Fruit fly (Drosophila melanogaster) whole organism, embryonic: ENCODE data around the gene Duox.

ENCODE experiments used
- Atf-2 ChIP-seq: fragments of 200-800 bp; sonication (Bioruptor generic); optimal IDR thresholded peaks from 2 replicates; lab custom pipeline; 2016; ENCODE audit warnings: missing biosample characterization, missing genetic modification characterization
- CG10147 ChIP-seq: fragments of 200-800 bp; sonication (Bioruptor generic); optimal IDR thresholded peaks from 2 replicates; lab custom pipeline; 2019; ENCODE audit warnings: missing biosample characterization, mild to moderate bottlenecking, missing genetic modification characterization, moderate library complexity
- CG11456 ChIP-seq: fragments of 200-800 bp; sonication (Bioruptor generic); IDR thresholded peaks from 3 replicates; pipeline ENCODE4 v1.3.6; 2022; ENCODE audit warnings: missing biosample characterization, missing genetic modification characterization
- CG11560 ChIP-seq: fragments of 200-800 bp; sonication (Bioruptor generic); IDR thresholded peaks from 3 replicates; pipeline ENCODE4 v1.3.6; 2022; ENCODE audit warnings: missing biosample characterization, missing genetic modification characterization
- CG12155 ChIP-seq: fragments of 200-800 bp; sonication (Bioruptor generic); optimal IDR thresholded peaks from 3 replicates; lab custom pipeline; 2016; ENCODE audit warnings: missing biosample characterization, missing genetic modification characterization
- CG12219 ChIP-seq: fragments of 200-800 bp; sonication (Bioruptor generic); optimal IDR thresholded peaks from 3 replicates; lab custom pipeline; 2018; ENCODE audit warnings: missing biosample characterization, mild to moderate bottlenecking, missing genetic modification characterization
- CG16779 ChIP-seq: fragments of 200-800 bp; sonication (Bioruptor generic); IDR thresholded peaks from 2 replicates; pipeline ENCODE4 v1.3.6; 2022; ENCODE audit warnings: missing biosample characterization, missing genetic modification characterization
- CG17361 ChIP-seq: fragments of 200-800 bp; sonication (Bioruptor generic); IDR thresholded peaks from 3 replicates; pipeline ENCODE4 v1.3.6; 2022; ENCODE audit warnings: missing biosample characterization, missing genetic modification characterization
- CG17385 ChIP-seq: fragments of 200-800 bp; sonication (Bioruptor generic); optimal IDR thresholded peaks from 3 replicates; lab custom pipeline; 2018; ENCODE audit warnings: missing biosample characterization, mild to moderate bottlenecking, missing genetic modification characterization
- CG17568 ChIP-seq: fragments of 200-800 bp; sonication (Bioruptor generic); optimal IDR thresholded peaks from 2 replicates; lab custom pipeline; 2018; ENCODE audit warnings: missing biosample characterization, mild to moderate bottlenecking, missing genetic modification characterization, moderate library complexity
- CG17802 ChIP-seq: fragments of 200-800 bp; sonication (Bioruptor generic); optimal IDR thresholded peaks from 2 replicates; lab custom pipeline; 2018; ENCODE audit warnings: missing biosample characterization, mild to moderate bottlenecking, missing genetic modification characterization, moderate library complexity
- CG17829 ChIP-seq: fragments of 200-800 bp; optimal IDR thresholded peaks from 2 replicates; lab custom pipeline; 2019; ENCODE audit warnings: missing biosample characterization, mild to moderate bottlenecking, missing genetic modification characterization, moderate library complexity
- CG31224 ChIP-seq: fragments of 200-800 bp; sonication (Bioruptor generic); IDR thresholded peaks from 2 replicates; pipeline ENCODE4 v1.3.6; 2022; ENCODE audit warnings: missing biosample characterization, missing genetic modification characterization
- CG4282 ChIP-seq: fragments of 200-800 bp; sonication (Bioruptor generic); optimal IDR thresholded peaks from 2 replicates; lab custom pipeline; 2016; ENCODE audit warnings: missing biosample characterization, missing genetic modification characterization
- CG4404 ChIP-seq: fragments of 200-800 bp; sonication (Bioruptor generic); IDR thresholded peaks from 2 replicates; pipeline ENCODE4 v1.3.6; 2022; ENCODE audit warnings: missing biosample characterization, missing genetic modification characterization
- CG4820 ChIP-seq: fragments of 200-800 bp; sonication (Bioruptor generic); optimal IDR thresholded peaks from 3 replicates; lab custom pipeline; 2016; ENCODE audit warnings: missing biosample characterization, missing genetic modification characterization
- CG5953 ChIP-seq: fragments of 200-800 bp; sonication (Bioruptor generic); IDR thresholded peaks from 2 replicates; pipeline ENCODE4 v1.3.6; 2022; ENCODE audit warnings: missing biosample characterization, missing genetic modification characterization
- CG6272 ChIP-seq: fragments of 200-800 bp; sonication (Bioruptor generic); IDR thresholded peaks from 2 replicates; pipeline ENCODE4 v1.3.6; 2022; ENCODE audit warnings: missing biosample characterization, missing genetic modification characterization
- CG7357 ChIP-seq: fragments of 200-800 bp; sonication (Bioruptor generic); IDR thresholded peaks from 3 replicates; pipeline ENCODE4 v1.3.6; 2022; ENCODE audit warnings: missing biosample characterization, missing genetic modification characterization
- CG7839 ChIP-seq: fragments of 200-800 bp; sonication (Bioruptor generic); optimal IDR thresholded peaks from 3 replicates; lab custom pipeline; 2018; ENCODE audit warnings: missing biosample characterization, mild to moderate bottlenecking, missing genetic modification characterization, moderate library complexity
- CG8765 ChIP-seq: fragments of 200-800 bp; sonication (Bioruptor generic); IDR thresholded peaks from 2 replicates; pipeline ENCODE4 v1.3.6; 2022; ENCODE audit warnings: missing biosample characterization, missing genetic modification characterization
- CG9932 ChIP-seq: fragments of 200-800 bp; sonication (Bioruptor generic); IDR thresholded peaks from 2 replicates; pipeline ENCODE4 v1.3.6; 2022; ENCODE audit warnings: missing biosample characterization, missing genetic modification characterization
- D19B ChIP-seq: fragments of 200-800 bp; sonication (Bioruptor generic); optimal IDR thresholded peaks from 2 replicates; lab custom pipeline; 2017; ENCODE audit warnings: missing biosample characterization, mild to moderate bottlenecking, missing genetic modification characterization
- Ets65A ChIP-seq: fragments of 200-800 bp; sonication (Bioruptor generic); peaks from one replicate; lab custom pipeline; 2016; ENCODE audit warnings: missing biosample characterization, missing genetic modification characterization
- GATAe ChIP-seq: fragments of 200-800 bp; sonication (Bioruptor generic); conservative IDR thresholded peaks from 2 replicates; pipeline ENCODE4 v1.3.6; 2022; ENCODE audit warnings: missing biosample characterization, missing genetic modification characterization
- HLH3B ChIP-seq: fragments of 200-800 bp; sonication (Bioruptor generic); IDR thresholded peaks from 2 replicates; pipeline ENCODE4 v1.3.6; 2022; ENCODE audit warnings: missing biosample characterization, missing genetic modification characterization
- Hmx ChIP-seq: fragments of 200-800 bp; sonication (Bioruptor generic); optimal IDR thresholded peaks from 2 replicates; lab custom pipeline; 2016; ENCODE audit warnings: missing biosample characterization, missing genetic modification characterization
- Mad ChIP-seq: fragments of 200-800 bp; sonication (Bioruptor generic); optimal IDR thresholded peaks from 2 replicates; lab custom pipeline; 2016; ENCODE audit warnings: missing biosample characterization, missing genetic modification characterization
- Max ChIP-seq: fragments of 200-800 bp; sonication (Bioruptor generic); optimal IDR thresholded peaks from 2 replicates; lab custom pipeline; 2016; ENCODE audit warnings: missing biosample characterization, mild to moderate bottlenecking, missing genetic modification characterization
- NK7.1 ChIP-seq: fragments of 200-800 bp; sonication (Bioruptor generic); optimal IDR thresholded peaks from 3 replicates; lab custom pipeline; 2016; ENCODE audit warnings: missing biosample characterization, missing genetic modification characterization
- ara ChIP-seq: fragments of 200-800 bp; sonication (Bioruptor generic); IDR thresholded peaks from 2 replicates; pipeline ENCODE4 v1.3.6; 2022; ENCODE audit warnings: missing biosample characterization, missing genetic modification characterization
- chn ChIP-seq: fragments of 200-800 bp; sonication (Bioruptor generic); optimal IDR thresholded peaks from 2 replicates; lab custom pipeline; 2016; ENCODE audit warnings: missing biosample characterization, missing genetic modification characterization
- dan ChIP-seq: fragments of 200-800 bp; sonication (Bioruptor generic); IDR thresholded peaks from 2 replicates; pipeline ENCODE4 v1.3.6; 2022; ENCODE audit warnings: missing biosample characterization, missing genetic modification characterization
- dysf ChIP-seq: fragments of 200-800 bp; sonication (Bioruptor generic); IDR thresholded peaks from 3 replicates; pipeline ENCODE4 v1.3.6; 2022; ENCODE audit warnings: missing biosample characterization, missing genetic modification characterization
- esg ChIP-seq: fragments of 200-800 bp; sonication (Bioruptor generic); conservative IDR thresholded peaks from 2 replicates; pipeline ENCODE4 v1.3.6; 2022; ENCODE audit warnings: missing biosample characterization, missing genetic modification characterization
- h ChIP-seq: fragments of >200 bp; optimal IDR thresholded peaks from 2 replicates; lab custom pipeline; 2017
- hbn ChIP-seq: fragments of 200-800 bp; sonication (Bioruptor generic); IDR thresholded peaks from 2 replicates; pipeline ENCODE4 v1.3.6; 2022; ENCODE audit warnings: missing biosample characterization, missing genetic modification characterization; ENCODE audit not compliant: partially characterized antibody
- hth ChIP-seq: fragments of >200 bp; optimal IDR thresholded peaks from 2 replicates; lab custom pipeline; 2017; ENCODE audit warnings: inconsistent platforms
- klu ChIP-seq: fragments of 200-800 bp; sonication (Bioruptor generic); IDR thresholded peaks from 2 replicates; pipeline ENCODE4 v1.3.6; 2022; ENCODE audit warnings: missing biosample characterization, missing genetic modification characterization
- knrl ChIP-seq: fragments of 200-800 bp; sonication (Bioruptor generic); IDR thresholded peaks from 3 replicates; pipeline ENCODE4 v1.3.6; 2022; ENCODE audit warnings: missing biosample characterization, missing genetic modification characterization; ENCODE audit not compliant: partially characterized antibody
- otp ChIP-seq: fragments of 200-800 bp; sonication (Bioruptor generic); IDR thresholded peaks from 3 replicates; pipeline ENCODE4, ENCODE4 v1.3.6; 2022; ENCODE audit warnings: missing biosample characterization, missing genetic modification characterization
- phol ChIP-seq: fragments of 200-800 bp; sonication (Bioruptor generic); optimal IDR thresholded peaks from 3 replicates; lab custom pipeline; 2018; ENCODE audit warnings: missing biosample characterization, mild to moderate bottlenecking, missing genetic modification characterization, moderate library complexity
- repo ChIP-seq: fragments of 200-800 bp; sonication (Bioruptor generic); optimal IDR thresholded peaks from 2 replicates; lab custom pipeline; 2016; ENCODE audit warnings: missing biosample characterization, missing genetic modification characterization
- run ChIP-seq: fragments of 200-800 bp; sonication (Bioruptor generic); optimal IDR thresholded peaks from 3 replicates; lab custom pipeline; 2018; ENCODE audit warnings: missing biosample characterization, mild to moderate bottlenecking, missing genetic modification characterization
- sens ChIP-seq: fragments of 200-800 bp; sonication (Bioruptor generic); peaks from one replicate; lab custom pipeline; 2016; ENCODE audit warnings: missing biosample characterization, missing genetic modification characterization
- sens-2 ChIP-seq: fragments of 200-800 bp; sonication (Bioruptor generic); IDR thresholded peaks from 2 replicates; pipeline ENCODE4 v1.3.6; 2022; ENCODE audit warnings: missing biosample characterization, missing genetic modification characterization
- slou ChIP-seq: fragments of 200-800 bp; sonication (Bioruptor generic); optimal IDR thresholded peaks from 3 replicates; lab custom pipeline; 2016; ENCODE audit warnings: missing biosample characterization, missing genetic modification characterization
- trh ChIP-seq: fragments of 200-800 bp; sonication (Bioruptor generic); optimal IDR thresholded peaks from 2 replicates; lab custom pipeline; 2016; ENCODE audit warnings: missing biosample characterization, missing genetic modification characterization
- usp ChIP-seq: fragments of >200 bp; optimal IDR thresholded peaks from 2 replicates; lab custom pipeline; 2017; ENCODE audit warnings: missing biosample characterization, missing genetic modification characterization
- vnd ChIP-seq: fragments of 200-800 bp; sonication (Bioruptor generic); IDR thresholded peaks from 3 replicates; pipeline ENCODE4 v1.3.6; 2022; ENCODE audit warnings: missing biosample characterization, missing genetic modification characterization; ENCODE audit not compliant: partially characterized antibody
- zen ChIP-seq: fragments of 200-800 bp; sonication (Bioruptor generic); optimal IDR thresholded peaks from 3 replicates; lab custom pipeline; 2018; ENCODE audit warnings: missing biosample characterization, mild to moderate bottlenecking, missing genetic modification characterization, moderate library complexity
- zfh2 ChIP-seq: fragments of 200-800 bp; sonication (Bioruptor generic); optimal IDR thresholded peaks from 2 replicates; lab custom pipeline; 2016; ENCODE audit warnings: missing biosample characterization, missing genetic modification characterization

Gene Duox

dm6 chr2L:2874542-2875194 is 44.6 kb upstream of the Duox start, which contains the start of gene CG8814 (continued):
- TF ChIP-seq zfh2 (peak; percentile 48), Atf-2 (GFP tag; lab: Kevin White, UChicago) (no peak), CG17568 (GFP tag; lab: Kevin White, UChicago) (no peak), run (tag; lab: Kevin White, UChicago) (no peak), CG7357 (GFP tag; lab: Robert Waterston, UW) (0 out of 3 replicates have a peak, but pooled peaks have one; percentile 37), hth (lab: Kevin White, UChicago) (no peak), Hmx (GFP tag; lab: Kevin White, UChicago) (no peak), CG17385 (GFP tag; lab: Kevin White, UChicago) (no peak), CG16779 (GFP tag; lab: Robert Waterston, UW) (no peak), repo (GFP tag; lab: Kevin White, UChicago) (no peak), CG4404 (GFP tag; lab: Robert Waterston, UW) (peak; percentile 80), CG11560 (tag; lab: Robert Waterston, UW) (peak; percentile 67; the same call in 1 of the 3 replicates), Mad (GFP tag; lab: Kevin White, UChicago) (peak; percentile 39), CG10147 (peak; percentile 69), knrl (peak; percentile 89), sens (GFP tag; lab: Kevin White, UChicago) (peak; percentile 85), CG17829 (tag; lab: Kevin White, UChicago) (peak; percentile 69), CG17802 (tag; lab: Kevin White, UChicago) (peak; percentile 19), trh (GFP tag; lab: Kevin White, UChicago) (peak; percentile 45), D19B (GFP tag; lab: Kevin White, UChicago) (peak; percentile 54), CG9932 (GFP tag; lab: Robert Waterston, UW) (peak; percentile 90), usp (GFP tag; lab: Kevin White, UChicago) (no peak), esg (GFP tag; lab: Robert Waterston, UW) (peak; percentile 62), phol (tag; lab: Kevin White, UChicago) (peak; percentile 88), CG31224 (GFP tag; lab: Robert Waterston, UW) (peak; percentile 85), CG7839 (peak; percentile 68), Ets65A (peak; percentile 85), CG6272 (GFP tag; lab: Robert Waterston, UW) (peak; percentile 75), slou (GFP tag; lab: Kevin White, UChicago) (peak; percentile 68), HLH3B (peak; percentile 32; the same call in 1 of the 2 replicates), CG5953 (GFP tag; lab: Robert Waterston, UW) (no peak), CG11456 (peak; percentile 68; the same call in 2 of the 3 replicates), otp (GFP tag; lab: Robert Waterston, UW) (no peak), NK7.1 (GFP tag; lab: Kevin White, UChicago) (no peak), h (lab: Kevin White, UChicago) (no peak), sens-2 (GFP tag; lab: Robert Waterston, UW) (no peak), dysf (GFP tag; lab: Robert Waterston, UW) (peak; percentile 72; the same call in 2 of the 3 replicates), klu (GFP tag; lab: Robert Waterston, UW) (peak; percentile 89), CG4820 (GFP tag; lab: Kevin White, UChicago) (peak; percentile 59), CG17361 (GFP tag; lab: Robert Waterston, UW) (peak; percentile 89), CG12155 (peak; percentile 75), CG12219 (GFP tag; lab: Kevin White, UChicago) (no peak), ara (GFP tag; lab: Robert Waterston, UW) (no peak), GATAe (GFP tag; lab: Robert Waterston, UW) (no peak; the same call in 1 of the 2 replicates), dan (GFP tag; lab: Robert Waterston, UW) (no peak), vnd (GFP tag; lab: Robert Waterston, UW) (peak; percentile 76), hbn (peak; percentile 62), Max (GFP tag; lab: Kevin White, UChicago) (peak; percentile 45), CG4282 (GFP tag; lab: Kevin White, UChicago) (no peak), chn (GFP tag; lab: Kevin White, UChicago) (no peak), CG8765 (GFP tag; lab: Robert Waterston, UW) (peak; percentile 46; the same call in 1 of the 2 replicates), zen (tag; lab: Kevin White, UChicago) (peak; percentile 52)
